Worm (Caenorhabditis elegans) whole organism, late embryonic: ENCODE data around the gene gna-1.

Source experiments
- C08G9.2 ChIP-seq: sonication (generic microtip); optimal IDR thresholded peaks from 2 replicates; lab custom pipeline; 2016; ENCODE audit warnings: mild to moderate bottlenecking, missing genetic modification characterization, moderate library complexity, missing compliant biosample characterization
- C38D4.7 ChIP-seq: fragments of 200-800 bp; sonication (Bioruptor generic); optimal IDR thresholded peaks from 2 replicates; lab custom pipeline; 2018; ENCODE audit warnings: mild to moderate bottlenecking, missing genetic modification characterization, moderate library complexity, missing compliant biosample characterization
- F13H6.1 ChIP-seq: sonication (generic microtip); optimal IDR thresholded peaks from 2 replicates; lab custom pipeline; 2016; ENCODE audit warnings: missing genetic modification characterization, missing compliant biosample characterization
- K09A11.1 ChIP-seq: sonication (generic microtip); optimal IDR thresholded peaks from 2 replicates; lab custom pipeline; 2017; ENCODE audit warnings: antibody characterized with exemption, mild to moderate bottlenecking, missing genetic modification characterization, missing compliant biosample characterization; ENCODE audit not compliant: insufficient read depth
- T23F11.4 ChIP-seq: fragments of 200-800 bp; sonication (Bioruptor generic); optimal IDR thresholded peaks from 2 replicates; lab custom pipeline; 2018; ENCODE audit warnings: mild to moderate bottlenecking, missing genetic modification characterization, missing compliant biosample characterization
- ceh-14 ChIP-seq: sonication (generic microtip); optimal IDR thresholded peaks from 2 replicates; lab custom pipeline; 2016; ENCODE audit warnings: missing genotype, missing genetic modification characterization, missing compliant biosample characterization
- ceh-2 ChIP-seq: sonication (generic microtip); optimal IDR thresholded peaks from 2 replicates; lab custom pipeline; 2016; ENCODE audit warnings: missing genotype, missing genetic modification characterization, missing compliant biosample characterization
- ceh-22 ChIP-seq: sonication (generic microtip); optimal IDR thresholded peaks from 2 replicates; lab custom pipeline; 2017; ENCODE audit warnings: missing biosample characterization, missing genetic modification characterization
- ceh-24 ChIP-seq: sonication (generic microtip); optimal IDR thresholded peaks from 2 replicates; lab custom pipeline; 2016; ENCODE audit warnings: mild to moderate bottlenecking, missing genetic modification characterization, missing compliant biosample characterization
- ceh-30 ChIP-seq: fragments of 150-350 bp; optimal IDR thresholded peaks from 2 replicates; lab custom pipeline; 2014; ENCODE audit warnings: missing biosample characterization, missing genetic modification characterization
- ceh-31 ChIP-seq: sonication (generic microtip); optimal IDR thresholded peaks from 2 replicates; lab custom pipeline; 2016; ENCODE audit warnings: missing genetic modification characterization, missing compliant biosample characterization
- ceh-34 ChIP-seq: sonication (generic microtip); optimal IDR thresholded peaks from 2 replicates; lab custom pipeline; 2016; ENCODE audit warnings: mild to moderate bottlenecking, missing genetic modification characterization, missing compliant biosample characterization
- ceh-48 ChIP-seq: sonication (generic microtip); optimal IDR thresholded peaks from 2 replicates; lab custom pipeline; 2016; ENCODE audit warnings: missing genetic modification characterization, inconsistent platforms, missing compliant biosample characterization
- ceh-9 ChIP-seq: sonication (generic microtip); optimal IDR thresholded peaks from 2 replicates; lab custom pipeline; 2016; ENCODE audit warnings: mild to moderate bottlenecking, missing genetic modification characterization, inconsistent platforms, missing compliant biosample characterization
- elt-2 ChIP-seq: sonication (generic microtip); optimal IDR thresholded peaks from 2 replicates; lab custom pipeline; 2016; ENCODE audit warnings: missing genetic modification reagents, missing genetic modification characterization, missing compliant biosample characterization
- ets-4 ChIP-seq: sonication (generic microtip); optimal IDR thresholded peaks from 2 replicates; lab custom pipeline; 2016; ENCODE audit warnings: missing genetic modification characterization, missing compliant biosample characterization
- eyg-1 ChIP-seq: sonication (generic microtip); optimal IDR thresholded peaks from 2 replicates; lab custom pipeline; 2016; ENCODE audit warnings: missing genotype, missing genetic modification characterization, missing compliant biosample characterization
- fax-1 ChIP-seq: sonication (generic microtip); optimal IDR thresholded peaks from 2 replicates; lab custom pipeline; 2016; ENCODE audit warnings: missing genotype, missing genetic modification characterization, missing compliant biosample characterization
- fkh-10 ChIP-seq: fragments of 150-350 bp; optimal IDR thresholded peaks from 2 replicates; lab custom pipeline; 2014; ENCODE audit warnings: missing biosample characterization, missing genetic modification reagents, missing genetic modification characterization
- fkh-6 ChIP-seq: sonication (generic microtip); optimal IDR thresholded peaks from 2 replicates; lab custom pipeline; 2016; ENCODE audit warnings: missing genetic modification characterization, missing compliant biosample characterization
- gmeb-2 ChIP-seq: sonication (generic microtip); optimal IDR thresholded peaks from 2 replicates; lab custom pipeline; 2016; ENCODE audit warnings: missing genetic modification characterization, inconsistent platforms, missing compliant biosample characterization
- hlh-13 ChIP-seq: fragments of 200-800 bp; sonication (Bioruptor generic); optimal IDR thresholded peaks from 2 replicates; lab custom pipeline; 2018; ENCODE audit warnings: mild to moderate bottlenecking, missing genetic modification characterization, missing compliant biosample characterization
- hlh-15 ChIP-seq: sonication (generic microtip); optimal IDR thresholded peaks from 2 replicates; lab custom pipeline; 2016; ENCODE audit warnings: missing genetic modification characterization, missing compliant biosample characterization
- hlh-8 ChIP-seq: sonication (generic microtip); optimal IDR thresholded peaks from 2 replicates; lab custom pipeline; 2016; ENCODE audit warnings: missing genotype, missing genetic modification characterization, missing compliant biosample characterization
- lim-6 ChIP-seq: sonication (generic microtip); optimal IDR thresholded peaks from 2 replicates; lab custom pipeline; 2016; ENCODE audit warnings: missing genetic modification characterization, missing compliant biosample characterization
- mec-3 ChIP-seq: sonication (generic microtip); optimal IDR thresholded peaks from 2 replicates; lab custom pipeline; 2016; ENCODE audit warnings: borderline replicate concordance, missing genetic modification characterization, missing compliant biosample characterization
- nfya-1 ChIP-seq: sonication (generic microtip); optimal IDR thresholded peaks from 2 replicates; lab custom pipeline; 2017; ENCODE audit warnings: missing genetic modification characterization, mild to moderate bottlenecking, missing compliant biosample characterization, antibody characterized with exemption, moderate library complexity
- nhr-11 ChIP-seq: fragments of 150-350 bp; optimal IDR thresholded peaks from 2 replicates; lab custom pipeline; 2014; ENCODE audit warnings: missing biosample characterization, missing genetic modification characterization
- npax-4 ChIP-seq: sonication (generic microtip); optimal IDR thresholded peaks from 2 replicates; lab custom pipeline; 2016; ENCODE audit warnings: missing genetic modification characterization, missing compliant biosample characterization
- pag-3 ChIP-seq: sonication (generic microtip); optimal IDR thresholded peaks from 2 replicates; lab custom pipeline; 2016; ENCODE audit warnings: missing compliant biosample characterization, missing genetic modification characterization, borderline replicate concordance
- pat-9 ChIP-seq: fragments of 200-800 bp; sonication (Bioruptor generic); optimal IDR thresholded peaks from 2 replicates; lab custom pipeline; 2018; ENCODE audit warnings: mild to moderate bottlenecking, missing genetic modification characterization, moderate library complexity, missing compliant biosample characterization
- pha-2 ChIP-seq: sonication (generic microtip); optimal IDR thresholded peaks from 2 replicates; lab custom pipeline; 2017; ENCODE audit warnings: mild to moderate bottlenecking, missing genetic modification characterization, missing compliant biosample characterization
- pqm-1 ChIP-seq: sonication (generic microtip); optimal IDR thresholded peaks from 2 replicates; lab custom pipeline; 2016; ENCODE audit warnings: missing genetic modification characterization, missing compliant biosample characterization
- pros-1 ChIP-seq: fragments of 150-350 bp; optimal IDR thresholded peaks from 2 replicates; lab custom pipeline; 2014; ENCODE audit warnings: missing biosample characterization, missing genetic modification reagents, missing genetic modification characterization
- ref-2 ChIP-seq: sonication (generic microtip); optimal IDR thresholded peaks from 2 replicates; lab custom pipeline; 2016; ENCODE audit warnings: missing genetic modification characterization, missing compliant biosample characterization
- sdc-2 ChIP-seq: sonication (generic microtip); optimal IDR thresholded peaks from 2 replicates; lab custom pipeline; 2016; ENCODE audit warnings: missing genotype, missing genetic modification characterization, missing compliant biosample characterization
- sox-2 ChIP-seq: fragments of 200-800 bp; sonication (Bioruptor generic); IDR thresholded peaks from 2 replicates; pipeline ENCODE4 v1.3.6; 2022; ENCODE audit warnings: missing genetic modification reagents, missing genetic modification characterization, missing compliant biosample characterization
- sox-4 ChIP-seq: sonication (generic microtip); optimal IDR thresholded peaks from 2 replicates; lab custom pipeline; 2017; ENCODE audit warnings: mild to moderate bottlenecking, missing genetic modification characterization, inconsistent platforms, missing compliant biosample characterization
- syd-9 ChIP-seq: sonication (generic microtip); optimal IDR thresholded peaks from 2 replicates; lab custom pipeline; 2016; ENCODE audit warnings: mild to moderate bottlenecking, missing genetic modification characterization, moderate library complexity, missing compliant biosample characterization
- tbx-2 ChIP-seq: sonication (generic microtip); optimal IDR thresholded peaks from 2 replicates; lab custom pipeline; 2016; ENCODE audit warnings: missing genetic modification characterization, missing compliant biosample characterization
- tbx-7 ChIP-seq: sonication (generic microtip); optimal IDR thresholded peaks from 2 replicates; lab custom pipeline; 2016; ENCODE audit warnings: missing genotype, missing genetic modification characterization, missing compliant biosample characterization
- unc-3 ChIP-seq, 2 experiments: fragments of 200-800 bp in 1 of 2; sonication (Bioruptor generic) in 1 of 2; sonication (generic microtip) in 1 of 2; conservative IDR thresholded peaks in 1 of 2; optimal IDR thresholded peaks in 1 of 2; 2 replicates each; pipeline versions ENCODE4 v1.3.6 to Lab custom; 2016 to 2022; ENCODE audit warnings: missing compliant biosample characterization in 2 of 2, missing genetic modification characterization in 2 of 2, missing genetic modification reagents in 1 of 2
- unc-55 ChIP-seq: sonication (generic microtip); optimal IDR thresholded peaks from 2 replicates; lab custom pipeline; 2017; ENCODE audit warnings: missing biosample characterization, missing genetic modification reagents, missing genetic modification characterization
- ztf-16 ChIP-seq: sonication (generic microtip); optimal IDR thresholded peaks from 2 replicates; lab custom pipeline; 2017; ENCODE audit warnings: missing genetic modification characterization, missing compliant biosample characterization

gna-1 gene

ce11 chrV:10291848-10292247, 28.1 kb downstream of the gna-1 start:
- no peak for TF ChIP-seq elt-2
- TF ChIP-seq unc-55 (GFP tag; lab: Kevin White, UChicago) = no peak
- no peak for TF ChIP-seq F13H6.1
- TF ChIP-seq sox-2 = no peak
- no peak for TF ChIP-seq ztf-16 (tag; lab: Kevin White, UChicago)
- TF ChIP-seq eyg-1 (tag; lab: Kevin White, UChicago) = no peak
- TF ChIP-seq pha-2 (tag; lab: Kevin White, UChicago) = no peak
- TF ChIP-seq gmeb-2 (tag; lab: Kevin White, UChicago) = no peak
- TF ChIP-seq ets-4 (tag; lab: Kevin White, UChicago) = no peak
- TF ChIP-seq pag-3 (tag; lab: Kevin White, UChicago) = no peak
- TF ChIP-seq ceh-14 = no peak
- TF ChIP-seq ceh-31 (tag; lab: Kevin White, UChicago) = no peak
- TF ChIP-seq mec-3 = no peak
- no peak for TF ChIP-seq ceh-34 (tag; lab: Kevin White, UChicago)

- no peak for TF ChIP-seq ets-4 (tag; lab: Kevin White, UChicago)
- TF ChIP-seq nhr-11 (tag; lab: Kevin White, UChicago) = no peak
- no peak for TF ChIP-seq ztf-16 (tag; lab: Kevin White, UChicago)
- TF ChIP-seq tbx-2 = no peak
- no peak for TF ChIP-seq C08G9.2 (tag; lab: Kevin White, UChicago)
- TF ChIP-seq ceh-22 (tag; lab: Kevin White, UChicago) = no peak
- no peak for TF ChIP-seq npax-4 (tag; lab: Kevin White, UChicago)
- TF ChIP-seq fax-1 (tag; lab: Kevin White, UChicago) = no peak
- TF ChIP-seq ref-2 (tag; lab: Kevin White, UChicago) = no peak
- TF ChIP-seq unc-55 (GFP tag; lab: Kevin White, UChicago) = no peak
- TF ChIP-seq ceh-2 (tag; lab: Kevin White, UChicago) = no peak
- TF ChIP-seq tbx-7 = no peak
- no peak for TF ChIP-seq lim-6
- no peak for TF ChIP-seq ceh-30
- no peak for TF ChIP-seq F13H6.1
- no peak for TF ChIP-seq sox-4
- TF ChIP-seq eyg-1 (tag; lab: Kevin White, UChicago) = no peak
These were observed 30.2 kb downstream of the gna-1 start, which contains the start of gene B0024.15 for ce11 chrV:10289743-10290142. TSS of gene B0024.15 (plus strand) at chrV:10290043.

ce11 chrV:10287260-10287659, 32.7 kb downstream of the gna-1 start, which contains the start of gene B0024.3:
TSS of gene B0024.3 (plus strand) at chrV:10287560.
- TF ChIP-seq unc-55 (GFP tag; lab: Kevin White, UChicago) (no peak), tbx-2 (no peak)

ce11 chrV:10285853-10286252, 34.1 kb downstream of the gna-1 start:
- TF ChIP-seq pag-3 (tag; lab: Kevin White, UChicago) (no peak), ceh-30 (no peak), fkh-6 (tag; lab: Kevin White, UChicago) (no peak), C08G9.2 (tag; lab: Kevin White, UChicago) (no peak), fkh-10 (no peak), K09A11.1 (no peak), hlh-8 (no peak), ceh-14 (no peak), T23F11.4 (GFP tag; lab: Kevin White, UChicago) (no peak), sox-2 (no peak), tbx-2 (no peak), pat-9 (tag; lab: Kevin White, UChicago) (no peak), hlh-13 (GFP tag; lab: Kevin White, UChicago) (no peak), npax-4 (tag; lab: Kevin White, UChicago) (no peak), hlh-15 (tag; lab: Kevin White, UChicago) (no peak)

ce11 chrV:10283444-10283843, 36.5 kb downstream of the gna-1 start, which contains the start of gene lys-3:
TSS of gene lys-3 (minus strand) at chrV:10283544.
- no peak for TF ChIP-seq ceh-48 (tag; lab: Kevin White, UChicago)
- TF ChIP-seq pros-1 (tag; lab: Kevin White, UChicago) = no peak
- TF ChIP-seq unc-3 (GFP tag; conservative IDR thresholded peaks at IDR 0.05; lab: Robert Waterston, UW) = no peak
- TF ChIP-seq unc-3 (tag; optimal IDR thresholded peaks at IDR 0.05; lab: Kevin White, UChicago) = no peak
- no peak for TF ChIP-seq C38D4.7 (GFP tag; lab: Kevin White, UChicago)
- no peak for TF ChIP-seq mec-3
- no peak for TF ChIP-seq nfya-1
- no peak for TF ChIP-seq syd-9 (tag; lab: Kevin White, UChicago)
- no peak for TF ChIP-seq sdc-2
- no peak for TF ChIP-seq pqm-1 (tag; lab: Kevin White, UChicago)
- no peak for TF ChIP-seq hlh-13 (GFP tag; lab: Kevin White, UChicago)
- no peak for TF ChIP-seq ref-2 (tag; lab: Kevin White, UChicago)
- TF ChIP-seq ceh-2 (tag; lab: Kevin White, UChicago) = no peak
- no peak for TF ChIP-seq gmeb-2 (tag; lab: Kevin White, UChicago)
- TF ChIP-seq ceh-34 (tag; lab: Kevin White, UChicago) = no peak
- no peak for TF ChIP-seq T23F11.4 (GFP tag; lab: Kevin White, UChicago)
- TF ChIP-seq ceh-24 (tag; lab: Kevin White, UChicago) = no peak
- TF ChIP-seq ceh-9 (tag; lab: Kevin White, UChicago) = no peak
